Fruit fly (Drosophila melanogaster): ENCODE measurements around the gene CG13901.

The CG13901 gene

dm6 chr3L:881496-882235, 44.0 kb upstream of the CG13901 start, which contains the start of gene CG13907 (continued):
- TF ChIP-seq CG18011 (GFP tag; optimal IDR thresholded peaks at IDR 0.05) (no peak), vnd (GFP tag; IDR thresholded peaks at IDR 0.05; ENCODE audit: partially characterized antibody) (no peak), ssp (GFP tag; IDR thresholded peaks at IDR 0.05) (no peak), CG4282 (GFP tag; optimal IDR thresholded peaks at IDR 0.05) (no peak), Dref (GFP tag; IDR thresholded peaks at IDR 0.05) (no peak), Doc3 (GFP tag; IDR thresholded peaks at IDR 0.05; ENCODE audit: partially characterized antibody) (peak; percentile 17; the same call in 1 of the 3 replicates), ems (GFP tag; optimal IDR thresholded peaks at IDR 0.05) (no peak), Blimp-1 (GFP tag; optimal IDR thresholded peaks at IDR 0.05) (no peak), lbe (GFP tag; optimal IDR thresholded peaks at IDR 0.05) (peak; percentile 15), CG3847 (GFP tag; IDR thresholded peaks at IDR 0.05) (no peak), CG18764 (GFP tag; optimal IDR thresholded peaks at IDR 0.05) (no peak), CG10565 (GFP tag; optimal IDR thresholded peaks at IDR 0.05) (no peak), pum (GFP tag; optimal IDR thresholded peaks at IDR 0.05) (no peak), HLH54F (GFP tag; optimal IDR thresholded peaks at IDR 0.05) (no peak), CG4360 (GFP tag; IDR thresholded peaks at IDR 0.05) (0 out of 2 replicates have a peak, but pooled peaks have one; percentile 14), Nf-YB (GFP tag; optimal IDR thresholded peaks at IDR 0.05) (no peak), nerfin-2 (GFP tag; IDR thresholded peaks at IDR 0.05; ENCODE audit: partially characterized antibody) (no peak), CG1024 (GFP tag; IDR thresholded peaks at IDR 0.05) (no peak), NfI (GFP tag; optimal IDR thresholded peaks at IDR 0.05) (no peak), eve (GFP tag; optimal IDR thresholded peaks at IDR 0.05) (no peak), CG14710 (tag; optimal IDR thresholded peaks at IDR 0.05) (no peak), bsh (GFP tag; optimal IDR thresholded peaks at IDR 0.05) (peak in 1 of 2 experiments; percentile 15), onecut (GFP tag; IDR thresholded peaks at IDR 0.05) (peak; percentile 63), kni (GFP tag; optimal IDR thresholded peaks at IDR 0.05) (peak; percentile 8), CG4730 (GFP tag; IDR thresholded peaks at IDR 0.05) (no peak), CG6272 (GFP tag; IDR thresholded peaks at IDR 0.05) (no peak), CG7928 (GFP tag; optimal IDR thresholded peaks at IDR 0.05) (no peak), sisA (GFP tag; IDR thresholded peaks at IDR 0.05) (no peak), chm (GFP tag; IDR thresholded peaks at IDR 0.05) (no peak; the same call in 1 of the 2 replicates), Lhr (GFP tag; optimal IDR thresholded peaks at IDR 0.05) (no peak), CG8359 (GFP tag; optimal IDR thresholded peaks at IDR 0.05; ENCODE audit: borderline replicate concordance) (no peak), pb (GFP tag; optimal IDR thresholded peaks at IDR 0.05) (no peak), da (GFP tag; optimal IDR thresholded peaks at IDR 0.05) (no peak), gcm2 (GFP tag; optimal IDR thresholded peaks at IDR 0.05) (no peak), sens-2 (GFP tag; IDR thresholded peaks at IDR 0.05) (no peak), CG8290 (GFP tag; optimal IDR thresholded peaks at IDR 0.05) (no peak), CG8290 (tag; optimal IDR thresholded peaks at IDR 0.05) (peak in 1 of 2 experiments; percentile 10), CG14965 (GFP tag; optimal IDR thresholded peaks at IDR 0.05; ENCODE audit: borderline replicate concordance) (no peak), Med (GFP tag) (peak; percentile 78), CG2202 (tag; optimal IDR thresholded peaks at IDR 0.05) (no peak), CG17359 (tag; optimal IDR thresholded peaks at IDR 0.05) (no peak), CG4854 (GFP tag; optimal IDR thresholded peaks at IDR 0.05) (no peak), tup (GFP tag; optimal IDR thresholded peaks at IDR 0.05) (no peak), maf-S (GFP tag; optimal IDR thresholded peaks at IDR 0.05) (no peak), dmrt99B (tag; optimal IDR thresholded peaks at IDR 0.05) (no peak)

Measured in whole organism, embryonic.